Worm (Caenorhabditis elegans): ENCODE measurements around the gene Y44A6D.1.

The Y44A6D.1 gene

ce11 chrV:20778257-20778697, 11.6 kb downstream of the Y44A6D.1 start (continued):
- TF ChIP-seq bed-3 (GFP tag; optimal IDR thresholded peaks at IDR 0.05): no peak
- TF ChIP-seq unc-39 (tag; optimal IDR thresholded peaks at IDR 0.05): no peak
- peak; percentile 88 for TF ChIP-seq nhr-237 (tag; optimal IDR thresholded peaks at IDR 0.05)
- no peak for TF ChIP-seq mls-2 (tag; optimal IDR thresholded peaks at IDR 0.05)
- TF ChIP-seq lin-13 (tag; optimal IDR thresholded peaks at IDR 0.05): peak; percentile 48
- TF ChIP-seq nhr-2 (tag; optimal IDR thresholded peaks at IDR 0.05): peak; percentile 86
- no peak for TF ChIP-seq lin-32 (GFP tag; optimal IDR thresholded peaks at IDR 0.05)
- TF ChIP-seq ham-2 (GFP tag; optimal IDR thresholded peaks at IDR 0.05): no peak
- TF ChIP-seq pha-4 (tag; optimal IDR thresholded peaks at IDR 0.05): no peak
- TF ChIP-seq elt-3 (tag; optimal IDR thresholded peaks at IDR 0.05): peak; percentile 21

- TF ChIP-seq cnd-1 (tag; optimal IDR thresholded peaks at IDR 0.05) (no peak), tbx-8 (GFP tag; optimal IDR thresholded peaks at IDR 0.05) (no peak), nhr-12 (tag; optimal IDR thresholded peaks at IDR 0.05) (no peak), mep-1 (tag; optimal IDR thresholded peaks at IDR 0.05) (no peak), lsy-2 (tag; optimal IDR thresholded peaks at IDR 0.05) (no peak), nhr-2 (tag; optimal IDR thresholded peaks at IDR 0.05) (no peak)
These were observed 13.1 kb downstream of the Y44A6D.1 start for ce11 chrV:20776761-20777160.

ce11 chrV:20775269-20775668, 14.6 kb downstream of the Y44A6D.1 start, which contains the start of gene F38A6.4:
F38A6.4 (minus strand) TSS chrV:20775369.
- TF ChIP-seq hlh-1 (tag; optimal IDR thresholded peaks at IDR 0.05) (no peak), pha-4 (tag; optimal IDR thresholded peaks at IDR 0.05) (no peak), elt-1 (tag; optimal IDR thresholded peaks at IDR 0.05; ENCODE audit: borderline replicate concordance, insufficient read depth) (no peak), ceh-43 (GFP tag; optimal IDR thresholded peaks at IDR 0.05) (no peak), nhr-76 (tag; optimal IDR thresholded peaks at IDR 0.05) (no peak), M03D4.4 (tag; optimal IDR thresholded peaks at IDR 0.05) (no peak), blmp-1 (tag; optimal IDR thresholded peaks at IDR 0.05) (no peak)

- TF ChIP-seq unc-39 (tag; optimal IDR thresholded peaks at IDR 0.05): no peak
These were observed 16.2 kb downstream of the Y44A6D.1 start, which contains the start of gene F38A6.5 for ce11 chrV:20773647-20774046. F38A6.5 (minus strand) TSS chrV:20773747.

- TF ChIP-seq hlh-1 (tag; optimal IDR thresholded peaks at IDR 0.05) (peak; percentile 31), unc-62 (GFP tag; optimal IDR thresholded peaks at IDR 0.05) (peak; percentile 97), unc-120 (tag; optimal IDR thresholded peaks at IDR 0.05; ENCODE audit: poor library complexity, severe bottlenecking) (peak; percentile 15), nhr-2 (tag; optimal IDR thresholded peaks at IDR 0.05) (no peak)
These were observed 18.1 kb downstream of the Y44A6D.1 start for ce11 chrV:20771702-20772101.

- TF ChIP-seq nhr-237 (tag; optimal IDR thresholded peaks at IDR 0.05): no peak
- no peak for TF ChIP-seq unc-39 (tag; optimal IDR thresholded peaks at IDR 0.05)
- TF ChIP-seq sem-2 (GFP tag; optimal IDR thresholded peaks at IDR 0.05): no peak
- no peak for TF ChIP-seq drap-1 (GFP tag; optimal IDR thresholded peaks at IDR 0.05)
- no peak for TF ChIP-seq pha-4 (tag; optimal IDR thresholded peaks at IDR 0.05)
- TF ChIP-seq nhr-12 (tag; optimal IDR thresholded peaks at IDR 0.05): no peak
- no peak for TF ChIP-seq lin-32 (GFP tag; optimal IDR thresholded peaks at IDR 0.05)
- no peak for TF ChIP-seq nhr-2 (tag; optimal IDR thresholded peaks at IDR 0.05)
- no peak for TF ChIP-seq nhr-76 (tag; optimal IDR thresholded peaks at IDR 0.05)
- no peak for TF ChIP-seq elt-1 (tag; optimal IDR thresholded peaks at IDR 0.05; ENCODE audit: borderline replicate concordance, insufficient read depth)
- TF ChIP-seq nhr-28 (tag; optimal IDR thresholded peaks at IDR 0.05): no peak
- no peak for TF ChIP-seq lsy-2 (tag; optimal IDR thresholded peaks at IDR 0.05)
- no peak for TF ChIP-seq ztf-11 (tag; optimal IDR thresholded peaks at IDR 0.05)
- TF ChIP-seq unc-62 (GFP tag; optimal IDR thresholded peaks at IDR 0.05): no peak
- TF ChIP-seq tbx-8 (GFP tag; optimal IDR thresholded peaks at IDR 0.05): no peak
- TF ChIP-seq snpc-4 (tag; optimal IDR thresholded peaks at IDR 0.05): no peak
- no peak for TF ChIP-seq sptf-1 (tag; optimal IDR thresholded peaks at IDR 0.05)
These were observed 19.0 kb downstream of the Y44A6D.1 start for ce11 chrV:20770846-20771245.

Data from whole organism, mixed stage, embryonic.